Worm (Caenorhabditis elegans) whole organism, mixed stage, embryonic: ENCODE data around the gene aptf-1.

Experiments used
- ceh-83 ChIP-seq: fragments of 200-800 bp; sonication (Bioruptor generic); optimal IDR thresholded peaks from 2 replicates; lab custom pipeline; 2018; ENCODE audit warnings: mild to moderate bottlenecking, missing genetic modification characterization, missing compliant biosample characterization
- ces-1 ChIP-seq: fragments of 150-350 bp; optimal IDR thresholded peaks from 2 replicates; lab custom pipeline; 2014; ENCODE audit warnings: missing biosample characterization, missing genetic modification reagents, missing genetic modification characterization
- drap-1 ChIP-seq: fragments of 200-800 bp; sonication (Bioruptor generic); optimal IDR thresholded peaks from 3 replicates; lab custom pipeline; 2018; ENCODE audit warnings: mild to moderate bottlenecking, missing genetic modification characterization, missing compliant biosample characterization
- elt-1 ChIP-seq: sonication (generic microtip); optimal IDR thresholded peaks from 2 replicates; lab custom pipeline; 2017; ENCODE audit warnings: missing genetic modification characterization, mild to moderate bottlenecking, missing compliant biosample characterization, antibody characterized with exemption, moderate library complexity, borderline replicate concordance; ENCODE audit not compliant: insufficient read depth
- lin-13 ChIP-seq: fragments of 150-350 bp; optimal IDR thresholded peaks from 2 replicates; lab custom pipeline; 2014; ENCODE audit warnings: missing biosample characterization, missing genetic modification characterization
- nhr-237 ChIP-seq: fragments of 150-350 bp; optimal IDR thresholded peaks from 2 replicates; lab custom pipeline; 2014; ENCODE audit warnings: missing biosample characterization, missing genetic modification characterization
- nhr-28 ChIP-seq: fragments of 150-350 bp; optimal IDR thresholded peaks from 2 replicates; lab custom pipeline; 2014; ENCODE audit warnings: missing biosample characterization, missing genetic modification characterization
- nhr-76 ChIP-seq: sonication (generic microtip); optimal IDR thresholded peaks from 2 replicates; lab custom pipeline; 2017; ENCODE audit warnings: missing biosample characterization, missing genetic modification characterization
- pha-4 ChIP-seq: fragments of 150-350 bp; optimal IDR thresholded peaks from 2 replicates; lab custom pipeline; 2018; ENCODE audit warnings: missing biosample characterization, missing genetic modification reagents, missing genetic modification characterization
- snpc-4 ChIP-seq: fragments of 150-350 bp; optimal IDR thresholded peaks from 2 replicates; lab custom pipeline; 2014; ENCODE audit warnings: missing biosample characterization, missing genetic modification characterization
- unc-39 ChIP-seq: fragments of 150-350 bp; optimal IDR thresholded peaks from 2 replicates; lab custom pipeline; 2014; ENCODE audit warnings: missing biosample characterization, missing genetic modification characterization
- unc-62 ChIP-seq: fragments of 150-350 bp; optimal IDR thresholded peaks from 2 replicates; lab custom pipeline; 2014; ENCODE audit warnings: missing biosample characterization, missing genetic modification reagents, missing genetic modification characterization

DNA sequence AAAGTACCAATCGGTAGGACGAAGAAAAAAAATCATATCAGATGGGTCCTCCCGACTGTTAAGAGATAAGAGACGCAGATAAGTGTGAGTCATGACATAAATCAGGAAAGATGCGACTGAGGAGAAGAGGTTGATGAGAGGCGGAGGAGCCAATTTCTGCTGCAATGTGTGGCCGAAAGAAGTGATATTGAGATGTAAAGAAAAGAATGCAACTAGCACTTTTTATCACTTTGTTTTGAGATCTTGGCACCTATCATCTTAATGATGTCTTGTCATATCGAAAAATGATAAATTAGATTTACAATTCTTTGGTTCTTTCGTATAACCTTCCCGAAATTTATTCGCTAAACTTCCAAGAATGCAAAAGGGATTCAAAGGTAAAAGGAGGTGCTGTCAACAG lies 27.3 kb downstream of the aptf-1 start, which contains the start of gene del-10:
- TF ChIP-seq snpc-4 (no peak), nhr-28 (no peak), ces-1 (GFP tag; lab: Kevin White, UChicago) (no peak), unc-62 (GFP tag; lab: Kevin White, UChicago) (peak; percentile 73), nhr-76 (tag; lab: Kevin White, UChicago) (no peak), ceh-83 (GFP tag; lab: Kevin White, UChicago) (no peak), pha-4 (tag; lab: Kevin White, UChicago) (no peak), unc-39 (no peak), elt-1 (no peak), nhr-237 (tag; lab: Kevin White, UChicago) (no peak), lin-13 (no peak), drap-1 (GFP tag; lab: Kevin White, UChicago) (no peak)
